Fruit fly (Drosophila melanogaster): ENCODE results near the gene alpha-Est8.

- TF ChIP-seq lola (GFP tag; optimal IDR thresholded peaks at IDR 0.05) (no peak), Hnf4 (GFP tag; optimal IDR thresholded peaks at IDR 0.05) (no peak)
These were observed 25.8 kb upstream of the alpha-Est8 start, which contains the start of the genes alpha-Est3 and alpha-Est2 for dm6 chr3R:7541145-7541860.

Data from whole organism, wandering third instar larva.